Worm (Caenorhabditis elegans) whole organism, L2 larva: ENCODE results near the gene C23H4.6.

Experiments
- C34F6.9 ChIP-seq: fragments of 150-350 bp; optimal IDR thresholded peaks from 2 replicates; lab custom pipeline; 2014; ENCODE audit warnings: missing biosample characterization, missing genetic modification characterization
- F13H6.1 ChIP-seq: sonication (generic microtip); optimal IDR thresholded peaks from 2 replicates; lab custom pipeline; 2016; ENCODE audit warnings: missing genetic modification characterization, missing compliant biosample characterization
- R02D3.7 ChIP-seq: fragments of 150-350 bp; optimal IDR thresholded peaks from 2 replicates; lab custom pipeline; 2014; ENCODE audit warnings: missing biosample characterization, missing genetic modification characterization
- Y55F3AM.14 ChIP-seq: fragments of 200-800 bp; sonication (Bioruptor generic); optimal IDR thresholded peaks from 2 replicates; lab custom pipeline; 2018; ENCODE audit warnings: mild to moderate bottlenecking, missing genetic modification characterization, missing compliant biosample characterization
- ZK546.5 ChIP-seq: sonication (generic microtip); optimal IDR thresholded peaks from 2 replicates; lab custom pipeline; 2017; ENCODE audit warnings: missing biosample characterization, missing genetic modification characterization
- alr-1 ChIP-seq: fragments of 150-350 bp; optimal IDR thresholded peaks from 2 replicates; lab custom pipeline; 2014; ENCODE audit warnings: missing biosample characterization, missing genetic modification characterization
- aly-2 ChIP-seq: fragments of 150-350 bp; optimal IDR thresholded peaks from 2 replicates; lab custom pipeline; 2014; ENCODE audit warnings: missing biosample characterization, missing genetic modification characterization
- ama-1 ChIP-seq: fragments of 150-350 bp; optimal IDR thresholded peaks from 2 replicates; lab custom pipeline; 2018; ENCODE audit warnings: inconsistent platforms
- ceh-16 ChIP-seq: fragments of 150-350 bp; optimal IDR thresholded peaks from 2 replicates; lab custom pipeline; 2014; ENCODE audit warnings: missing biosample characterization, missing genetic modification characterization
- ceh-82 ChIP-seq: fragments of 150-350 bp; optimal IDR thresholded peaks from 2 replicates; lab custom pipeline; 2014; ENCODE audit warnings: missing biosample characterization, missing genetic modification characterization
- crh-2 ChIP-seq: sonication (generic microtip); optimal IDR thresholded peaks from 2 replicates; lab custom pipeline; 2017; ENCODE audit warnings: missing biosample characterization, missing genetic modification characterization
- dmd-4 ChIP-seq: sonication (generic microtip); optimal IDR thresholded peaks from 2 replicates; lab custom pipeline; 2017; ENCODE audit warnings: missing biosample characterization, missing genetic modification characterization
- egl-27 ChIP-seq: sonication (generic microtip); optimal IDR thresholded peaks from 3 replicates; lab custom pipeline; 2017; ENCODE audit warnings: missing biosample characterization, missing genetic modification reagents, missing genetic modification characterization
- elt-1 ChIP-seq: fragments of 150-350 bp; optimal IDR thresholded peaks from 2 replicates; lab custom pipeline; 2014; ENCODE audit warnings: missing biosample characterization, missing genetic modification characterization
- elt-3 ChIP-seq: sonication (generic microtip); optimal IDR thresholded peaks from 2 replicates; lab custom pipeline; 2017; ENCODE audit warnings: missing biosample characterization, missing genetic modification characterization
- gmeb-1 ChIP-seq: fragments of 150-350 bp; optimal IDR thresholded peaks from 2 replicates; lab custom pipeline; 2014; ENCODE audit warnings: missing biosample characterization, missing genetic modification characterization
- lin-11 ChIP-seq: fragments of 150-350 bp; sonication (generic microtip); optimal IDR thresholded peaks from 2 replicates; lab custom pipeline; 2014; ENCODE audit warnings: missing biosample characterization, missing genetic modification characterization, inconsistent platforms, mixed read lengths
- lsy-2 ChIP-seq, 2 experiments: fragments of 150-350 bp in 1 of 2; sonication (generic microtip) in 1 of 2; optimal IDR thresholded peaks; 2 replicates each; lab custom pipeline; 2014 to 2017; ENCODE audit warnings: missing biosample characterization in 2 of 2, missing genetic modification characterization in 2 of 2
- mab-5 ChIP-seq: fragments of 150-350 bp; optimal IDR thresholded peaks from 2 replicates; lab custom pipeline; 2014; ENCODE audit warnings: missing biosample characterization, missing genetic modification characterization
- mbf-1 ChIP-seq: sonication (generic microtip); optimal IDR thresholded peaks from 2 replicates; lab custom pipeline; 2017; ENCODE audit warnings: missing biosample characterization, missing genetic modification characterization
- nhr-10 ChIP-seq: sonication (generic microtip); optimal IDR thresholded peaks from 2 replicates; lab custom pipeline; 2017; ENCODE audit warnings: missing biosample characterization, missing genetic modification characterization
- nhr-11 ChIP-seq: fragments of 150-350 bp; optimal IDR thresholded peaks from 2 replicates; lab custom pipeline; 2014; ENCODE audit warnings: missing biosample characterization, missing genetic modification characterization
- nhr-12 ChIP-seq: fragments of 150-350 bp; optimal IDR thresholded peaks from 2 replicates; lab custom pipeline; 2014; ENCODE audit warnings: missing biosample characterization, missing genetic modification characterization
- nhr-129 ChIP-seq: fragments of 150-350 bp; optimal IDR thresholded peaks from 2 replicates; lab custom pipeline; 2014; ENCODE audit warnings: missing biosample characterization, missing genetic modification characterization
- nhr-21 ChIP-seq: fragments of 150-350 bp; optimal IDR thresholded peaks from 2 replicates; lab custom pipeline; 2014; ENCODE audit warnings: missing biosample characterization, missing genetic modification characterization
- nhr-25 ChIP-seq: fragments of 150-350 bp; sonication (generic microtip); optimal IDR thresholded peaks from 3 replicates; lab custom pipeline; 2014; ENCODE audit warnings: missing biosample characterization, missing genetic modification characterization
- nhr-6 ChIP-seq: fragments of 150-350 bp; optimal IDR thresholded peaks from 2 replicates; lab custom pipeline; 2014; ENCODE audit warnings: missing biosample characterization, missing genetic modification characterization
- sem-4 ChIP-seq: fragments of 150-350 bp; optimal IDR thresholded peaks from 2 replicates; lab custom pipeline; 2014; ENCODE audit warnings: missing biosample characterization, missing genetic modification reagents, missing genetic modification characterization
- skn-1 ChIP-seq: sonication (generic microtip); optimal IDR thresholded peaks from 2 replicates; lab custom pipeline; 2017; ENCODE audit warnings: missing biosample characterization, missing genetic modification characterization
- sma-9 ChIP-seq, 2 experiments: fragments of 150-350 bp in 1 of 2; sonication (generic microtip) in 1 of 2; optimal IDR thresholded peaks; 2 replicates each; lab custom pipeline; 2014 to 2016; ENCODE audit warnings: missing genetic modification characterization in 2 of 2, mild to moderate bottlenecking in 1 of 2, missing biosample characterization in 1 of 2, missing compliant biosample characterization in 1 of 2, missing genetic modification reagents in 1 of 2, moderate library complexity in 1 of 2
- snpc-4 ChIP-seq: fragments of 150-350 bp; optimal IDR thresholded peaks from 2 replicates; lab custom pipeline; 2014; ENCODE audit warnings: missing biosample characterization, missing genetic modification characterization
- unc-39 ChIP-seq: fragments of 150-350 bp; optimal IDR thresholded peaks from 2 replicates; lab custom pipeline; 2014; ENCODE audit warnings: missing biosample characterization, missing genetic modification characterization
- ztf-1 ChIP-seq: fragments of 200-800 bp; sonication (Bioruptor generic); conservative IDR thresholded peaks from 2 replicates; pipeline ENCODE4 v1.3.6; 2022; ENCODE audit warnings: missing genetic modification characterization, missing compliant biosample characterization
- ztf-11 ChIP-seq: sonication (generic microtip); optimal IDR thresholded peaks from 2 replicates; lab custom pipeline; 2017; ENCODE audit warnings: missing biosample characterization, missing genetic modification characterization
- ztf-4 ChIP-seq: fragments of 150-350 bp; optimal IDR thresholded peaks from 2 replicates; lab custom pipeline; 2014; ENCODE audit warnings: missing biosample characterization, missing genetic modification characterization

The C23H4.6 gene

DNA sequence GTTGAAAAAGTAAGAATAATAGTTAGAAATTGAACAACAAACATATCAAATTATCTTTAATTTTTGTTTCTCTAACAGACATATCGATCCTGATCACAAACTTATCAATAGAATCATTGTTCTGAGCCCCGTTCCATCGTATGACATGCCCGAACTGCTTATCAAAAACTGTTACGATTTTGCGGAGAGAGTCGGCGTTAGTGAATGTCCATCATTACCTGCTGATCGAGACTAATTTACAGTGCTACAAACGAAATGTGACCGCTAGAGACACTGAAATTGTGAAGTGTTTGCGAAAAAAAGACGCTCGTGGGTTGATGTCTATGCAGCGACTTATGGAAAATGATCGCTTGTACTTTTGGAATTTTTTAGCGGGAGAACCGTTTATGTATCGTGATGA is 7.5 kb downstream of the C23H4.6 start:
- TF ChIP-seq nhr-11 (tag; lab: Kevin White, UChicago) (no peak), lin-11 (tag; lab: Kevin White, UChicago) (no peak), sma-9 (GFP tag; optimal IDR thresholded peaks at IDR 0.05; lab: Kevin White, UChicago) (no peak), sma-9 (tag; optimal IDR thresholded peaks at IDR 0.05; lab: Kevin White, UChicago) (no peak), ZK546.5 (tag; lab: Kevin White, UChicago) (no peak), ceh-16 (tag; lab: Kevin White, UChicago) (no peak), ceh-82 (tag; lab: Kevin White, UChicago) (no peak), elt-3 (tag; lab: Kevin White, UChicago) (no peak), C34F6.9 (tag; lab: Kevin White, UChicago) (no peak), ztf-11 (no peak), egl-27 (no peak)

DNA sequence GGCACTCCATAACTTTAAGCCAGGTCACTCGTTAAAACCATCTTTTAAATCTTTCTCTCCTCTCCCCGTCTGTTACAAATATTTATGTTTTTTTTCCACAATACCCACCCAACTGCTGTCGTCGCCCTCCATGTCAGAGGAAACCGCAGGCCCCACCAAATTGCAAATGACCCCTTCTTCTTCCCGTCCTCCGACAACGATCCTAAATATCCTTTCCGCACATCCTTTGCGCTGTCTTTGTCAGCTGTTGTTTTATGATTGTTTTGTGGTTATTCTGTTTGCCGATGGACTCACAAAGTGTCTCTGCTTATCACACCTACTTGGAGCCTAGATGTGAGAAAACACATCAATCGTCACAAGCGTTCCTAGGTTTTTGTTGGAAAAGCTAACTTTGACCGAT is 12.7 kb downstream of the C23H4.6 start:
- no peak for TF ChIP-seq nhr-25 (tag; lab: Kevin White, UChicago)
- TF ChIP-seq nhr-129 (tag; lab: Kevin White, UChicago), result no peak
- no peak for TF ChIP-seq mab-5 (tag; lab: Kevin White, UChicago)
- TF ChIP-seq lsy-2 (tag; optimal IDR thresholded peaks at IDR 0.05; lab: Kevin White, UChicago), result no peak
- TF ChIP-seq unc-39 (tag; lab: Kevin White, UChicago), result no peak
- TF ChIP-seq lin-11 (tag; lab: Kevin White, UChicago), result no peak
- no peak for TF ChIP-seq aly-2 (tag; lab: Kevin White, UChicago)
- TF ChIP-seq C34F6.9 (tag; lab: Kevin White, UChicago), result no peak
- TF ChIP-seq snpc-4 (tag; lab: Kevin White, UChicago), result no peak
- TF ChIP-seq sem-4 (tag; lab: Kevin White, UChicago), result no peak
- no peak for TF ChIP-seq nhr-11 (tag; lab: Kevin White, UChicago)
- TF ChIP-seq F13H6.1 (tag; lab: Kevin White, UChicago), result no peak
- TF ChIP-seq nhr-10 (tag; lab: Kevin White, UChicago), result no peak
- no peak for TF ChIP-seq R02D3.7 (tag; lab: Kevin White, UChicago)
- TF ChIP-seq egl-27, result no peak
- no peak for TF ChIP-seq mbf-1 (tag; lab: Kevin White, UChicago)
- no peak for TF ChIP-seq ztf-4 (tag; lab: Kevin White, UChicago)

- TF ChIP-seq ama-1 (lab: Kevin White, UChicago), result no peak
- TF ChIP-seq elt-1, result no peak
- TF ChIP-seq aly-2 (tag; lab: Kevin White, UChicago), result no peak
- no peak for TF ChIP-seq crh-2
Observed at ce11 chrX:12252189-12252588, 16.8 kb downstream of the C23H4.6 start.

- no peak for TF ChIP-seq alr-1 (tag; lab: Kevin White, UChicago)
- no peak for TF ChIP-seq skn-1 (tag; lab: Kevin White, UChicago)
- TF ChIP-seq dmd-4 (tag; lab: Kevin White, UChicago), result no peak
- no peak for TF ChIP-seq nhr-21 (tag; lab: Kevin White, UChicago)
- no peak for TF ChIP-seq Y55F3AM.14 (GFP tag; lab: Kevin White, UChicago)
- TF ChIP-seq sem-4 (tag; lab: Kevin White, UChicago), result no peak
- no peak for TF ChIP-seq ztf-11
- no peak for TF ChIP-seq egl-27
- no peak for TF ChIP-seq nhr-12 (tag; lab: Kevin White, UChicago)
- TF ChIP-seq nhr-6 (tag; lab: Kevin White, UChicago), result no peak
Observed at ce11 chrX:12256594-12257048, 21.2 kb downstream of the C23H4.6 start, which contains the start of gene E01G6.2. Gene E01G6.2, plus strand, starts transcription at chrX:12256644.

ce11 chrX:12260381-12260931 is 25.1 kb downstream of the C23H4.6 start, which contains the start of gene E01G6.1:
Gene E01G6.1, plus strand, starts transcription at chrX:12260881.
- TF ChIP-seq ztf-11 (no peak), ceh-82 (tag; lab: Kevin White, UChicago) (no peak), ceh-16 (tag; lab: Kevin White, UChicago) (no peak), ztf-1 (GFP tag; lab: Robert Waterston, UW) (no peak), gmeb-1 (tag; lab: Kevin White, UChicago) (no peak), F13H6.1 (tag; lab: Kevin White, UChicago) (no peak), crh-2 (no peak), nhr-11 (tag; lab: Kevin White, UChicago) (no peak), snpc-4 (tag; lab: Kevin White, UChicago) (no peak), C34F6.9 (tag; lab: Kevin White, UChicago) (no peak)
